Fruit fly (Drosophila melanogaster) whole organism, adult: Measurements from ENCODE around the gene CG7101.

Source experiments
- CG11617 ChIP-seq: fragments of 200-800 bp; sonication (Bioruptor generic); optimal IDR thresholded peaks from 2 replicates; lab custom pipeline; 2017; ENCODE audit warnings: mild to moderate bottlenecking, missing biosample characterization, missing genetic modification reagents, missing genetic modification characterization
- CG14711 ChIP-seq: fragments of 200-800 bp; sonication (Bioruptor generic); optimal IDR thresholded peaks from 2 replicates; lab custom pipeline; 2018; ENCODE audit warnings: missing biosample characterization, mild to moderate bottlenecking, missing genetic modification characterization, moderate library complexity
- CG5204 ChIP-seq: fragments of 200-800 bp; sonication (Bioruptor generic); optimal IDR thresholded peaks from 2 replicates; lab custom pipeline; 2016; ENCODE audit warnings: missing biosample characterization, missing genetic modification characterization
- CG7045 ChIP-seq: fragments of 200-800 bp; sonication (Bioruptor generic); optimal IDR thresholded peaks from 2 replicates; lab custom pipeline; 2017; ENCODE audit warnings: missing biosample characterization, mild to moderate bottlenecking, missing genetic modification characterization
- CG7101 ChIP-seq: fragments of 200-800 bp; sonication (Bioruptor generic); optimal IDR thresholded peaks from 2 replicates; lab custom pipeline; 2018; ENCODE audit warnings: missing biosample characterization, mild to moderate bottlenecking, missing genetic modification characterization, moderate library complexity
- Crg-1 ChIP-seq: fragments of 200-800 bp; sonication (Bioruptor generic); optimal IDR thresholded peaks from 2 replicates; lab custom pipeline; 2016; ENCODE audit warnings: missing biosample characterization, missing genetic modification characterization
- Hr96 ChIP-seq: fragments of 200-800 bp; sonication (Bioruptor generic); optimal IDR thresholded peaks from 2 replicates; lab custom pipeline; 2016; ENCODE audit warnings: missing biosample characterization, missing genetic modification characterization
- bab1 ChIP-seq: fragments of 200-800 bp; sonication (Bioruptor generic); optimal IDR thresholded peaks from 3 replicates; lab custom pipeline; 2019; ENCODE audit warnings: missing biosample characterization, mild to moderate bottlenecking, missing genetic modification characterization, moderate library complexity
- cic ChIP-seq: fragments of 200-800 bp; sonication (Bioruptor generic); optimal IDR thresholded peaks from 2 replicates; lab custom pipeline; 2017; ENCODE audit warnings: missing biosample characterization, mild to moderate bottlenecking, missing genetic modification characterization, moderate library complexity
- pad ChIP-seq: fragments of 200-800 bp; sonication (Bioruptor generic); optimal IDR thresholded peaks from 3 replicates; lab custom pipeline; 2017; ENCODE audit warnings: missing biosample characterization, missing genetic modification characterization, mild to moderate bottlenecking, moderate library complexity, missing genetic modification reagents
- tj ChIP-seq: fragments of 200-800 bp; sonication (Bioruptor generic); optimal IDR thresholded peaks from 3 replicates; lab custom pipeline; 2017; ENCODE audit warnings: missing biosample characterization, mild to moderate bottlenecking, missing genetic modification characterization, moderate library complexity

The CG7101 gene

DNA sequence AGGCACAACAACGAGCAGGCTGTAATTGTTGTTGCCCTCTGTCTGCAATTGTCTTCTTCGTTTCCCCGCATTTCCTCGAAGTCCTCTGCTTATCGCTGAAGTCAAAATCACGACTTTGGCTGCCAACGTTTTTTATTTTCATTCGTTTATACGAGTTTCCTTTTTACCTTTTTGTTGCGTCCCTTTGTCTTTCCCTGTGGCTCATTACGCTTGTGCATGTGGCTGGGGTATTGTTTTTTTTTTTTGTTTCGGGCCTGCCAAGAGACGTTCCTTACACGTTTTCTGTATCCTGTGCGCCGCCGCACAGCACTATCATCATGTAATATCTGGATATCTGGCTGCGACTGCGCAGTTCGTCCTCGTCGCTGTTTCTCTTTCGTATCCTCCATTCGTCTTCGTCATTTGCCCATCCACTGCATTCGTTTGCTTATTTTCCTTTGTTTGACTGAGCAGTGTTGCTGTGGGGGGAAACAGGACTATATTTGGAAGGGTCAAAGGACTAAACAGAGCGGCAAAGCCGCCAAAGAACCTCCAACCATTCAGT is 36.0 kb downstream of the CG7101 start:
- no peak for TF ChIP-seq CG11617 (GFP tag; lab: Kevin White, UChicago)
- TF ChIP-seq cic = no peak
- no peak for TF ChIP-seq pad
- no peak for TF ChIP-seq CG7045

DNA sequence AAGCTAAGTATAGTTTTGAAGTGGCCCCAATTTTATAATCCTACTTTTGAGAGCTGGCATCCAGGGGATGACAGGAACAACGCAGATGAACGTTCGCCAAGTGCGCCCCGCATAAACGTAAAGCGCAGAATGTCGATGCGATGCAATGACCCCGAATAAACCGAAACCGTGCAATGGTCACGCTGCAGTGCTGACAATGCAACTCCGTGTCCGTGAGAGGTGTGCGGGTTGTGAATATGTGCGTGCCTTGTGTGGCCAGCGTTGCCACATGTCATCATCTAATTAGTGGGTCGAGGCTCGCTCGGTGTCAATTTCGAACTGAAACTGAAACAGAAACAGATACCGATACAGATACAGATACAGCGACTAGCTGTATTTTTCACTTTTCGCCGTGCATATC is 37.8 kb downstream of the CG7101 start:
- TF ChIP-seq Crg-1 (no peak), Hr96 (GFP tag; lab: Kevin White, UChicago) (no peak), CG5204 (no peak), tj (peak; percentile 83), CG14711 (tag; lab: Kevin White, UChicago) (no peak), CG7045 (no peak), CG7101 (tag; lab: Kevin White, UChicago) (no peak)

DNA sequence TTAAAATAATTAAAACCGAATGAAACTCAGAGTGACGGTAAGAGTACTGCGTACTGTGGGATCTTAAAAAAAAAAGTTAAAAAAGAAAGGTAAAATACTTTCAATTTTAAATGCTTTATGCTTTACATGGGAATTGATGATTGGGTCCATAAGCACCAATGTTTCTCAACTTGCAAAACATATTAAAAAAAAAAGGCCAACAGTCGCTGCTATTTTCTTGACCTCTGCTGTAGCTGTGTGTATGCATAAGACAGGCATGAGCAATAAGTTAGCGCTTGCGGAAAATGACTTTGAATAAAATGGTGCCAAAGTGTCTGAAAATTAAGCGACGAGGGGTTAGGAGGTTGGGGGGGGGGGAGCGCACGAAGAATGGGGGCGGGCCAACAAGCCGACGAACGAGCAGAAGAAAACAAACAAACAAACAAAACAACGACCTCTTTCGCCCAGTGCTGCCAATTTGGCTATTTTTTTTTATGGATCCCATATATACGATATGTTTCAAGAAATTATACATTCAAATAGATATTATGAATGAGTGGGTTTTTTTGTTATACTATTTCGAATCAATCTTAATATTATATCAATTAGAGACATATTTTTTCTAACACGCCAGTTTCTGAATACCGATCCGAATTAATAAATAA is 39.2 kb downstream of the CG7101 start:
- TF ChIP-seq CG11617 (GFP tag; lab: Kevin White, UChicago) (no peak), bab1 (GFP tag; lab: Kevin White, UChicago) (peak; percentile 31)
